Worm (Caenorhabditis elegans) whole organism, early embryonic: ENCODE measurements around the gene nop-1.

Source experiments
- ama-1 ChIP-seq: fragments of 150-350 bp; optimal IDR thresholded peaks from 2 replicates; lab custom pipeline; 2014
- flt-1 ChIP-seq: fragments of 200-800 bp; sonication (Bioruptor generic); IDR thresholded peaks from 2 replicates; pipeline ENCODE4 v1.3.6; 2022; ENCODE audit warnings: missing genetic modification characterization, missing compliant biosample characterization
- hnd-1 ChIP-seq: sonication (generic microtip); optimal IDR thresholded peaks from 2 replicates; lab custom pipeline; 2016; ENCODE audit warnings: missing genetic modification characterization, missing compliant biosample characterization
- tra-4 ChIP-seq: sonication (generic microtip); optimal IDR thresholded peaks from 2 replicates; lab custom pipeline; 2017; ENCODE audit warnings: missing genetic modification characterization, missing compliant biosample characterization

- TF ChIP-seq ama-1 (lab: Kevin White, UChicago): no peak
- no peak for TF ChIP-seq tra-4
- no peak for TF ChIP-seq hnd-1 (tag; lab: Kevin White, UChicago)
- TF ChIP-seq flt-1 (GFP tag; lab: Robert Waterston, UW): no peak
Observed at ce11 chrIII:5932853-5933252, 25.7 kb upstream of the nop-1 start, which contains the start of gene zmp-1.
